Worm (Caenorhabditis elegans): Measurements from ENCODE around the gene npax-2.
A peak's percentile ranks its signal among the peaks of the same experiment; 100 is the strongest.

Gene npax-2

ce11 chrX:2108682-2109081 lies 41.2 kb downstream of the npax-2 start, which contains the start of gene F53B1.2:
Gene F53B1.2 (plus strand): TSS chrX:2108982.
- TF ChIP-seq nhr-48 (tag; optimal IDR thresholded peaks at IDR 0.05) (no peak), madf-9 (GFP tag; conservative IDR thresholded peaks at IDR 0.05) (no peak), hmg-1.1 (GFP tag; IDR thresholded peaks at IDR 0.05) (no peak)

- TF ChIP-seq zfp-3 (GFP tag; conservative IDR thresholded peaks at IDR 0.05) = no peak
- TF ChIP-seq mxl-2 (GFP tag; conservative IDR thresholded peaks at IDR 0.05) = no peak
- no peak for TF ChIP-seq dpl-1 (GFP tag; optimal IDR thresholded peaks at IDR 0.05)
- TF ChIP-seq Y75B8A.6 (GFP tag; IDR thresholded peaks at IDR 0.05) = no peak
- no peak for TF ChIP-seq cey-2 (tag; optimal IDR thresholded peaks at IDR 0.05; ENCODE audit: borderline replicate concordance, insufficient read depth)
- TF ChIP-seq egl-43 (GFP tag; IDR thresholded peaks at IDR 0.05) = no peak
- no peak for TF ChIP-seq nhr-237 (tag; optimal IDR thresholded peaks at IDR 0.05)
- TF ChIP-seq zip-11 (GFP tag; IDR thresholded peaks at IDR 0.05) = no peak
- no peak for TF ChIP-seq nhr-42 (GFP tag; IDR thresholded peaks at IDR 0.05)
- TF ChIP-seq unc-62 (GFP tag; optimal IDR thresholded peaks at IDR 0.05 in 1 of 2) = peak in 1 of 2 experiments; percentile 30
- TF ChIP-seq unc-62 (tag; optimal IDR thresholded peaks at IDR 0.05) = no peak
- no peak for TF ChIP-seq D1046.2 (GFP tag; IDR thresholded peaks at IDR 0.05)
- TF ChIP-seq lim-7 (GFP tag; IDR thresholded peaks at IDR 0.05) = no peak
- TF ChIP-seq dve-1 (tag; optimal IDR thresholded peaks at IDR 0.05; ENCODE audit: insufficient read depth) = no peak
- TF ChIP-seq lin-1 (GFP tag; IDR thresholded peaks at IDR 0.05) = no peak
- no peak for TF ChIP-seq rbr-2 (tag; optimal IDR thresholded peaks at IDR 0.05)
- TF ChIP-seq saeg-2 (GFP tag; IDR thresholded peaks at IDR 0.05) = no peak
- no peak for TF ChIP-seq lin-29 (GFP tag; IDR thresholded peaks at IDR 0.05)
- no peak for TF ChIP-seq set-16 (GFP tag; IDR thresholded peaks at IDR 0.05)
- no peak for TF ChIP-seq ZK337.2 (GFP tag; IDR thresholded peaks at IDR 0.05)
- TF ChIP-seq lsy-2 (tag; optimal IDR thresholded peaks at IDR 0.05) = no peak
- TF ChIP-seq lin-38 (GFP tag; IDR thresholded peaks at IDR 0.05) = no peak
- no peak for TF ChIP-seq ces-1 (GFP tag; optimal IDR thresholded peaks at IDR 0.05)
- no peak for TF ChIP-seq attf-4 (tag; optimal IDR thresholded peaks at IDR 0.05)
- TF ChIP-seq fkh-10 (GFP tag; optimal IDR thresholded peaks at IDR 0.05) = no peak
- TF ChIP-seq pqm-1 (tag; optimal IDR thresholded peaks at IDR 0.05) = peak; percentile 15
- no peak for TF ChIP-seq nhr-25 (tag; optimal IDR thresholded peaks at IDR 0.05; ENCODE audit: borderline replicate concordance, insufficient read depth)
- no peak for TF ChIP-seq php-3 (GFP tag; IDR thresholded peaks at IDR 0.05)
- no peak for TF ChIP-seq daf-12 (tag; optimal IDR thresholded peaks at IDR 0.05)
- TF ChIP-seq Y48G9A.11 (GFP tag; IDR thresholded peaks at IDR 0.05) = no peak
- TF ChIP-seq ceh-44 (GFP tag; IDR thresholded peaks at IDR 0.05) = no peak
- peak; percentile 71 for TF ChIP-seq mxl-3 (GFP tag; optimal IDR thresholded peaks at IDR 0.05)
- peak; percentile 1 for TF ChIP-seq hlh-30 (tag; optimal IDR thresholded peaks at IDR 0.05; ENCODE audit: insufficient read depth)
- TF ChIP-seq mep-1 (tag; optimal IDR thresholded peaks at IDR 0.05) = no peak
- TF ChIP-seq madf-5 (GFP tag; IDR thresholded peaks at IDR 0.05) = no peak
- peak in 1 of 2 experiments; percentile 1 for TF ChIP-seq hif-1 (tag; optimal IDR thresholded peaks at IDR 0.05)
- TF ChIP-seq zip-2 (tag; optimal IDR thresholded peaks at IDR 0.05) = no peak
- TF ChIP-seq ztf-11 (tag; optimal IDR thresholded peaks at IDR 0.05) = no peak
- no peak for TF ChIP-seq mdt-29 (GFP tag; IDR thresholded peaks at IDR 0.05)
Measured at ce11 chrX:2108182-2108581, 41.7 kb downstream of the npax-2 start.

Data from whole organism, L4 larva.